Worm (Caenorhabditis elegans): Measurements from ENCODE around the gene acr-17.
A peak's percentile ranks its signal among the peaks of the same experiment; 100 is the strongest.

ce11 chrV:2603056-2603455, 5.4 kb upstream of the acr-17 start, which contains the start of gene F53E10.6:
- TF ChIP-seq nhr-77 (tag; optimal IDR thresholded peaks at IDR 0.05) (no peak), nhr-237 (tag; optimal IDR thresholded peaks at IDR 0.05) (no peak), unc-62 (GFP tag; optimal IDR thresholded peaks at IDR 0.05) (no peak), ZK546.5 (tag; optimal IDR thresholded peaks at IDR 0.05) (no peak), elt-1 (tag; optimal IDR thresholded peaks at IDR 0.05) (no peak), mab-5 (tag; optimal IDR thresholded peaks at IDR 0.05) (no peak), ama-1 (optimal IDR thresholded peaks at IDR 0.05) (no peak), mdl-1 (tag; optimal IDR thresholded peaks at IDR 0.05) (no peak), alr-1 (tag; optimal IDR thresholded peaks at IDR 0.05) (no peak), ceh-82 (tag; optimal IDR thresholded peaks at IDR 0.05) (no peak), skn-1 (tag; optimal IDR thresholded peaks at IDR 0.05) (no peak), ztf-11 (tag; optimal IDR thresholded peaks at IDR 0.05) (no peak), unc-55 (GFP tag; optimal IDR thresholded peaks at IDR 0.05) (peak; percentile 46), snpc-4 (tag; optimal IDR thresholded peaks at IDR 0.05) (no peak)
